Worm (Caenorhabditis elegans) whole organism, mixed stage, embryonic: Measurements from ENCODE around the gene C05E7.3.

Experiments used
- ces-1 ChIP-seq: fragments of 150-350 bp; optimal IDR thresholded peaks from 2 replicates; lab custom pipeline; 2014; ENCODE audit warnings: missing biosample characterization, missing genetic modification reagents, missing genetic modification characterization
- drap-1 ChIP-seq: fragments of 200-800 bp; sonication (Bioruptor generic); optimal IDR thresholded peaks from 3 replicates; lab custom pipeline; 2018; ENCODE audit warnings: mild to moderate bottlenecking, missing genetic modification characterization, missing compliant biosample characterization
- mab-5 ChIP-seq: fragments of 150-350 bp; optimal IDR thresholded peaks from 2 replicates; lab custom pipeline; 2014; ENCODE audit warnings: missing biosample characterization, missing genetic modification characterization
- unc-62 ChIP-seq: fragments of 150-350 bp; optimal IDR thresholded peaks from 2 replicates; lab custom pipeline; 2014; ENCODE audit warnings: missing biosample characterization, missing genetic modification reagents, missing genetic modification characterization

Gene C05E7.3

ce11 chrX:12899140-12899888 lies 47.1 kb downstream of the C05E7.3 start:
- TF ChIP-seq ces-1 (GFP tag; lab: Kevin White, UChicago) (no peak), unc-62 (no peak), mab-5 (no peak), drap-1 (no peak)
- TF ChIP-seq, all 35 proteins: peak for 0
